Worm (Caenorhabditis elegans): Measurements from ENCODE around the gene lin-33.

Gene lin-33

DNA sequence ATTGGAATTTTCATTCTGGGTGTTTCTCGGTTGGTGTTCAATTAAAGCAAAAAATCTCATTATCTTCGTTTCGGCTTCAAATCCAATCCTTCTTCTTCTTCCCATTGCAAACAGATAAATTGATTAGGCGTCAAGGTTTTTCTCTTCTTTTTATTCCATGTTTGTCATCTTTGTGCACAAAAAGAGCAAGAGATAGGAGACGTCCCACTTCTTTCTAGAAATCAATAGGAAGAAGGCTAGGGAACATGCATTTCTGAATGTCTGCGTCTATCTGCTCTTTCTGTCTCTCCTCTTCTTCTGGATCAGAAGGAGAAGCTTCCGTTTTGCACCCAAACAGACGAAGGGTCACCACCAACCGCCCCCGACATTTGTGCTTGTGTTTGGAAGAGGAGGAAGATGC is 22.5 kb downstream of the lin-33 start (continued):
- TF ChIP-seq rbr-2 (tag; optimal IDR thresholded peaks at IDR 0.05): peak; percentile 47

ce11 chrIV:5954743-5955142 is 24.3 kb downstream of the lin-33 start:
- no peak for TF ChIP-seq gei-8 (GFP tag; optimal IDR thresholded peaks at IDR 0.05)
- TF ChIP-seq lin-15B (tag; optimal IDR thresholded peaks at IDR 0.05): no peak
- TF ChIP-seq dmd-8 (GFP tag; IDR thresholded peaks at IDR 0.05): no peak
- TF ChIP-seq mes-2 (tag; optimal IDR thresholded peaks at IDR 0.05; ENCODE audit: poor library complexity, severe bottlenecking): no peak
- TF ChIP-seq ztf-11 (tag; optimal IDR thresholded peaks at IDR 0.05): no peak
- TF ChIP-seq lin-38 (GFP tag; IDR thresholded peaks at IDR 0.05): no peak
- TF ChIP-seq hmg-1.1 (GFP tag; IDR thresholded peaks at IDR 0.05): no peak
- TF ChIP-seq hif-1 (tag; optimal IDR thresholded peaks at IDR 0.05): no peak
- peak in 1 of 2 experiments; percentile 46 for TF ChIP-seq unc-62 (GFP tag; optimal IDR thresholded peaks at IDR 0.05 in 1 of 2)
- TF ChIP-seq unc-62 (tag; optimal IDR thresholded peaks at IDR 0.05): no peak

ce11 chrIV:5959951-5960350 is 29.5 kb downstream of the lin-33 start:
- TF ChIP-seq hmg-1.1 (GFP tag; IDR thresholded peaks at IDR 0.05) (peak; percentile 60; the same call in 1 of the 2 replicates), spr-3 (GFP tag; optimal IDR thresholded peaks at IDR 0.05) (no peak), php-3 (GFP tag; IDR thresholded peaks at IDR 0.05) (no peak), set-16 (GFP tag; IDR thresholded peaks at IDR 0.05) (peak; percentile 21; the same call in 1 of the 2 replicates), nhr-76 (tag; optimal IDR thresholded peaks at IDR 0.05) (no peak), lin-13 (GFP tag; optimal IDR thresholded peaks at IDR 0.05) (no peak), Y105C5A.15 (GFP tag; IDR thresholded peaks at IDR 0.05) (no peak), Y48G9A.11 (GFP tag; IDR thresholded peaks at IDR 0.05) (no peak), lsy-2 (tag; optimal IDR thresholded peaks at IDR 0.05) (peak in 1 of 2 experiments; percentile 30), nhr-48 (tag; optimal IDR thresholded peaks at IDR 0.05) (no peak), daf-8 (GFP tag; IDR thresholded peaks at IDR 0.05) (no peak), egl-43 (GFP tag; IDR thresholded peaks at IDR 0.05) (no peak), nhr-237 (tag; optimal IDR thresholded peaks at IDR 0.05) (no peak), daf-16 (GFP tag; optimal IDR thresholded peaks at IDR 0.05) (no peak), daf-16 (tag; optimal IDR thresholded peaks at IDR 0.05) (no peak), fos-1 (tag; optimal IDR thresholded peaks at IDR 0.05) (no peak), ctbp-1 (GFP tag; IDR thresholded peaks at IDR 0.05) (no peak), ceh-82 (tag; optimal IDR thresholded peaks at IDR 0.05) (no peak), dve-1 (tag; optimal IDR thresholded peaks at IDR 0.05; ENCODE audit: insufficient read depth) (no peak), F37D6.2 (tag; optimal IDR thresholded peaks at IDR 0.05) (peak; percentile 17), lin-29 (GFP tag; IDR thresholded peaks at IDR 0.05) (no peak), ceh-20 (GFP tag; IDR thresholded peaks at IDR 0.05) (no peak), T20F7.1 (GFP tag; optimal IDR thresholded peaks at IDR 0.05) (no peak), skn-1 (tag; optimal IDR thresholded peaks at IDR 0.05) (no peak), zfp-3 (GFP tag; conservative IDR thresholded peaks at IDR 0.05) (no peak), daf-19 (GFP tag; conservative IDR thresholded peaks at IDR 0.05) (no peak), mes-2 (tag; optimal IDR thresholded peaks at IDR 0.05; ENCODE audit: poor library complexity, severe bottlenecking) (no peak), daf-12 (tag; optimal IDR thresholded peaks at IDR 0.05) (no peak), attf-4 (tag; optimal IDR thresholded peaks at IDR 0.05) (no peak), hif-1 (tag; optimal IDR thresholded peaks at IDR 0.05) (no peak), zfp-2 (tag; optimal IDR thresholded peaks at IDR 0.05) (no peak), spr-1 (tag; optimal IDR thresholded peaks at IDR 0.05) (no peak), ztf-7 (tag; optimal IDR thresholded peaks at IDR 0.05) (no peak), rbr-2 (tag; optimal IDR thresholded peaks at IDR 0.05) (peak; percentile 38), lir-3 (tag; optimal IDR thresholded peaks at IDR 0.05) (no peak), vab-7 (GFP tag; IDR thresholded peaks at IDR 0.05) (no peak), dpl-1 (GFP tag; optimal IDR thresholded peaks at IDR 0.05) (no peak), nhr-111 (GFP tag; optimal IDR thresholded peaks at IDR 0.05) (no peak), dmd-8 (GFP tag; IDR thresholded peaks at IDR 0.05) (0 out of 2 replicates have a peak, but pooled peaks have one; percentile 28), Y5F2A.4 (GFP tag; optimal IDR thresholded peaks at IDR 0.05) (no peak), aha-1 (tag) (peak; percentile 98), nhr-25 (tag; optimal IDR thresholded peaks at IDR 0.05; ENCODE audit: borderline replicate concordance, insufficient read depth) (no peak), unc-62 (GFP tag; optimal IDR thresholded peaks at IDR 0.05 in 1 of 2) (peak in 1 of 2 experiments; percentile 90), unc-62 (tag; optimal IDR thresholded peaks at IDR 0.05) (no peak)
